Worm (Caenorhabditis elegans) whole organism, young adult: ENCODE measurements around the gene Y43F8B.25.

Experiments
- B0019.2 ChIP-seq: fragments of 200-800 bp; sonication (Bioruptor generic); conservative IDR thresholded peaks from 2 replicates; pipeline ENCODE4 v1.3.6; 2022; ENCODE audit warnings: missing genetic modification reagents, missing genetic modification characterization, missing compliant biosample characterization
- ama-1 ChIP-seq, 3 experiments: fragments of 150-350 bp in 1 of 3; sonication (generic microtip) in 2 of 3; optimal IDR thresholded peaks; 2 replicates each; lab custom pipeline; 2014 to 2018; ENCODE audit warnings: missing biosample characterization in 2 of 3, missing genetic modification characterization in 2 of 3, missing genetic modification reagents in 2 of 3
- bed-2 ChIP-seq: fragments of 200-800 bp; sonication (Bioruptor generic); IDR thresholded peaks from 2 replicates; pipeline ENCODE4 v1.3.6; 2022; ENCODE audit warnings: missing genetic modification reagents, missing genetic modification characterization, missing compliant biosample characterization
- die-1 ChIP-seq: sonication (generic microtip); optimal IDR thresholded peaks from 2 replicates; lab custom pipeline; 2016; ENCODE audit warnings: missing genotype, mild to moderate bottlenecking, missing genetic modification characterization, missing compliant biosample characterization
- dpff-1 ChIP-seq: sonication (generic microtip); optimal IDR thresholded peaks from 2 replicates; lab custom pipeline; 2017; ENCODE audit warnings: mild to moderate bottlenecking, missing genetic modification characterization, missing compliant biosample characterization
- madf-8 ChIP-seq: fragments of 200-800 bp; sonication (Bioruptor generic); conservative IDR thresholded peaks from 2 replicates; pipeline ENCODE4 v1.3.6; 2022; ENCODE audit warnings: missing genetic modification reagents, missing genetic modification characterization, missing compliant biosample characterization
- nfya-1 ChIP-seq: sonication (generic microtip); optimal IDR thresholded peaks from 2 replicates; lab custom pipeline; 2017; ENCODE audit warnings: antibody characterized with exemption, missing compliant biosample characterization, missing genetic modification characterization, borderline replicate concordance; ENCODE audit not compliant: insufficient read depth
- pha-4 ChIP-seq: fragments of 150-350 bp; sonication (generic microtip); optimal IDR thresholded peaks from 2 replicates; lab custom pipeline; 2014; ENCODE audit warnings: missing biosample characterization, missing genetic modification reagents, missing genetic modification characterization
- rcor-1 ChIP-seq: fragments of 200-800 bp; sonication (Bioruptor generic); IDR thresholded peaks from 2 replicates; pipeline ENCODE4 v1.3.6; 2022; ENCODE audit warnings: missing genetic modification reagents, missing genetic modification characterization, missing compliant biosample characterization
- xnd-1 ChIP-seq: sonication (generic microtip); optimal IDR thresholded peaks from 2 replicates; lab custom pipeline; 2016; ENCODE audit warnings: missing genotype, missing genetic modification reagents, missing genetic modification characterization, missing compliant biosample characterization

DNA sequence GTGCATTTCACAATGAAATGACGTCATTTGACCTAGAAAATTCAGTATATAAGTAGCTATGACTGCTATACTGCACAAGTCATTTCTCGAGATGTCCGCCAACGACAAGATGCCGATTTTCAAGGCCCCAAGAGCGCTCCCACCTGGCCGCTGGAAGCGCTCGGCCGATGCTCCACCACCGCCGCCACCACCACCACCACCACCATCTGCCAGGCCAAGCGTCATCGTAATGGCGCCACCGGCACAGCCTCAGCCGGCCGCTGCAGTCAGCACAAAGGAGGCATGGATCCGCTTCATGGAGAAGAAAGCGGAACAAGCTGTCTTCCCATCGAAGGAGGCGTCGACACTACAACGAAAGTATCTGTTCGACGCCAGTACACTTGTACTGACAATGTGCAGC is 22.5 kb downstream of the Y43F8B.25 start, which contains the start of gene Y43F8B.28:
- TF ChIP-seq dpff-1 (tag; lab: Kevin White, UChicago) (no peak), die-1 (tag; lab: Kevin White, UChicago) (no peak), nfya-1 (tag; lab: Kevin White, UChicago) (no peak), madf-8 (GFP tag; lab: Robert Waterston, UW) (no peak), B0019.2 (GFP tag; lab: Robert Waterston, UW) (no peak), xnd-1 (no peak), pha-4 (tag; lab: Kevin White, UChicago) (no peak), rcor-1 (GFP tag; lab: Robert Waterston, UW) (no peak), bed-2 (GFP tag; lab: Robert Waterston, UW) (no peak), ama-1 (optimal IDR thresholded peaks at IDR 0.05; lab: Kevin White, UChicago) (no peak), ama-1 (GFP tag; optimal IDR thresholded peaks at IDR 0.05; lab: Kevin White, UChicago) (no peak)
